Worm (Caenorhabditis elegans): Measurements from ENCODE around the gene blos-1.

The blos-1 gene

DNA sequence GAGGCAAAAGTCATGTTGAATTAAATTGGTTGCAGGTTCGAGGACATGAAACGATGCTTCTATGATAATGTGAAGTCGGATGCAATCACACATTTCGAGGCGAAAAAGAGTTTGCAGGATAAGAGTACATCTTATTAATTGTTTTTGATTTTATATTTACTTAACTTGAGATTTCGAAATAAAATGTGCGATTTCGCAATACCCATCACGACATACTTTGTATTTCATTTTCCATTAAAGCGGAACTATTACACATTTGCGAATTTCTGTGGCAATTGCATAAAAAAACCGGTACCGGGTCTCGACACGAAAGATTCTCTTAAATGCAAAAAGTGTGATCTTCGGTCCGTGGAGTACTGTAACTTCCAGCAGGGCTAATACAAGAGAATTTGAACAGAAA lies 9.4 kb downstream of the blos-1 start:
- no peak for TF ChIP-seq snpc-4 (GFP tag; optimal IDR thresholded peaks at IDR 0.05)
- TF ChIP-seq snpc-4 (tag; optimal IDR thresholded peaks at IDR 0.05): no peak
- TF ChIP-seq pbrm-1 (GFP tag; IDR thresholded peaks at IDR 0.05): no peak
- TF ChIP-seq snpc-1.1 (tag; optimal IDR thresholded peaks at IDR 0.05; ENCODE audit: insufficient read depth): no peak
- no peak for TF ChIP-seq dpl-1 (GFP tag; optimal IDR thresholded peaks at IDR 0.05)
- no peak for TF ChIP-seq Y56A3A.18 (GFP tag; IDR thresholded peaks at IDR 0.05)
- TF ChIP-seq cebp-1 (GFP tag; IDR thresholded peaks at IDR 0.05): peak; percentile 87; the same call in 1 of the 2 replicates
- peak; percentile 99 for TF ChIP-seq cebp-1 (tag; optimal IDR thresholded peaks at IDR 0.05)
- no peak for TF ChIP-seq efl-1 (GFP tag; optimal IDR thresholded peaks at IDR 0.05)

DNA sequence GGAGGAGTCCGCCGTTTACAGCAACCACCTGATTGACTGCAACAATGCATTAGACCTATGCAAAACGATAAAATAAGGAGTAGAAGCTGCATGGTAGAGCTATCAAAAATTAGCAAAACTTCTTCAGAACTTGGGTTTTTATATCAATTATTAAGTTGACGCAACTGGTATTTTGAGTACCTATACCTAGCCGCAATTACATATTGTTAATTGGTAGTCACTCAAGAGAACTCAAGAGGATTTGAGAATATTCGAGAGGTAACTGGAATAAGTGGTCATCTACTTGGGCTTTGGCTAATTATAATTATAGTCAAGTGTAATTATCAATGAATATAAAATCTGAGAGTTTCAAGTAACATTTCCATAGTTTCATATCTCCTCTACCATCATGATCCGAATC lies 10.5 kb downstream of the blos-1 start, which contains the start of the genes T20G5.13 and T20G5.12:
TSS of gene T20G5.13 (minus strand) at position 101 of the 400 bp plus-strand sequence.
TSS of gene T20G5.12 (plus strand) at position 370 of the 400 bp plus-strand sequence.
- TF ChIP-seq ztf-3 (GFP tag; optimal IDR thresholded peaks at IDR 0.05) (no peak), sdz-38 (tag; optimal IDR thresholded peaks at IDR 0.05) (no peak), rpc-1 (optimal IDR thresholded peaks at IDR 0.05) (no peak), rpc-1 (tag; optimal IDR thresholded peaks at IDR 0.05) (no peak), lsy-27 (tag; optimal IDR thresholded peaks at IDR 0.05; ENCODE audit: borderline replicate concordance, insufficient read depth) (no peak), pbrm-1 (GFP tag; IDR thresholded peaks at IDR 0.05) (no peak), dpff-1 (tag; optimal IDR thresholded peaks at IDR 0.05) (no peak), aptf-2 (GFP tag; conservative IDR thresholded peaks at IDR 0.05) (no peak), ceh-79 (tag; optimal IDR thresholded peaks at IDR 0.05) (no peak)

DNA sequence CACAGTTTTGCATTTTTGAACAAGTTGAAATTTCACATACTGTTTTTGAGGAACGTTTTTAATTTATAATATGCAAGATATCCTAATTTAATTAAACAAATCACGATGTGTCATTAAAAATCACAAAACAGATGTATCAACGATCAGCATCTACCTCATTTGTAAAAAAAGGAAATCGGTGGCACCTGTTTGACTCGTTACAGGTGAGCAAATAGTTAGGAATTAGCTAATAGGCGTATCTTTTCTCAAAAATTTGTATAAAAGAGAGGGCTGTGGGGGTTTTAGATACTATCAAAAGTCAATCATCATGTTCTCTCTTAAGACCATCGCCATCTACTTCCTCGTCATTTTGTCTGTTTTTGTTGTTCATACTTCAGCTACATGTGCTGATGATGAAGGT lies 12.7 kb downstream of the blos-1 start, which contains the start of gene T20G5.8:
TSS of gene T20G5.8 (plus strand) at position 301 of the 400 bp plus-strand sequence.
- no peak for TF ChIP-seq lin-54 (GFP tag; optimal IDR thresholded peaks at IDR 0.05)
- TF ChIP-seq ztf-18 (tag; optimal IDR thresholded peaks at IDR 0.05): no peak
- no peak for TF ChIP-seq lin-35 (GFP tag; optimal IDR thresholded peaks at IDR 0.05)
- TF ChIP-seq K12H6.12 (tag; optimal IDR thresholded peaks at IDR 0.05): no peak

DNA sequence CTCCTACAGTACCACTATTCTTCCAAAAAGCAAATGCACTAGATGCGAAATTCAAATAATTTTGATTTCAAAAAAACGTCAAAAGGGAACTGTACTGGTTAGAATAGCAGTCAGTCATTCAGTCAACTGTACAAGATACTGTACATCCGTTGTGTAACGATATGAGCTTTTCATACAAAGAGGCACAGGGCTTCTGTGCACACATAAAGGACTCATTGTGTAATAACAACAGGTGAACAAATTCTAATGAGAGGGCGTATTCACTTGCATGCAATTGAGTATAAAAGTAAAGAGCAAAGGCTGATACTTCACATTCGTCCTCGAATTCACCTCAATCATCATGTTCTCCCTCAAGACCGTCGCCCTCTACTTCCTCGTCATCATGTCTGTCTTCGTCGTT lies 14.3 kb downstream of the blos-1 start, which contains the start of gene dod-6:
TSS of gene dod-6 (plus strand) at position 301 of the 400 bp plus-strand sequence.
- TF ChIP-seq lir-1 (GFP tag; conservative IDR thresholded peaks at IDR 0.05) (no peak), nhr-120 (GFP tag; IDR thresholded peaks at IDR 0.05) (no peak), C06A6.2 (GFP tag; conservative IDR thresholded peaks at IDR 0.05) (no peak), F22D6.2 (tag; optimal IDR thresholded peaks at IDR 0.05) (no peak), ztf-28 (GFP tag; IDR thresholded peaks at IDR 0.05) (no peak), cebp-1 (GFP tag; IDR thresholded peaks at IDR 0.05) (no peak), cebp-1 (tag; optimal IDR thresholded peaks at IDR 0.05) (no peak), Y53F4B.3 (GFP tag; IDR thresholded peaks at IDR 0.05) (no peak), dpl-1 (GFP tag; optimal IDR thresholded peaks at IDR 0.05) (no peak), zfh-2 (GFP tag; conservative IDR thresholded peaks at IDR 0.05) (no peak), ama-1 (optimal IDR thresholded peaks at IDR 0.05) (no peak), ama-1 (GFP tag; optimal IDR thresholded peaks at IDR 0.05) (no peak), F10E7.11 (tag; optimal IDR thresholded peaks at IDR 0.05) (no peak), somi-1 (GFP tag; optimal IDR thresholded peaks at IDR 0.05) (no peak)

DNA sequence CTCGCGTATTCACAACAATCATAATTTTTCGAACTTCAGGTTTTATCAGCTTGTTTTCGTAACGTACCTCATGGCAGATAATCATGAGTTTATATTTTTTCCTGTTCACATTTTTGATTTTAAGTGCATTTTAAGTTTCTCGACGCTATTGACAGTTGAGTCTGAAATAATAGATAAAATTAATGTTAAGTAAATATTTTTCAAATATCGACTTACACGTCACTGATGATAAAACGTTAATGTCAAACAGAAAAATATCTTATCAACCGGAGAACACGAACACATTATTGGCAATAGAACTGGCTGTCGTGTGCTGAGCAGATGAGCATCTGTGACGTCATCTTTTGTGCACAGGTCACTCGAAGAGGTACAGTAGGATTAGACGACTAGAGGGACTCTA lies 14.9 kb downstream of the blos-1 start:
- TF ChIP-seq ztf-25 (GFP tag; IDR thresholded peaks at IDR 0.05): no peak
- peak; percentile 56 for TF ChIP-seq unc-62 (GFP tag; optimal IDR thresholded peaks at IDR 0.05)
- TF ChIP-seq nfyb-1 (GFP tag; IDR thresholded peaks at IDR 0.05): 0 out of 2 replicates have a peak, but pooled peaks have one; percentile 30
- peak in 1 of 2 experiments; percentile 39 for TF ChIP-seq let-607 (tag; optimal IDR thresholded peaks at IDR 0.05)

Data from whole organism, young adult.